Fruit fly (Drosophila melanogaster): ENCODE measurements around the gene CG33160.

dm6 chr3L:3194059-3194458, 12.1 kb downstream of the CG33160 start:
- TF ChIP-seq Crg-1 (GFP tag; optimal IDR thresholded peaks at IDR 0.05) (peak; percentile 40), Hr96 (GFP tag; optimal IDR thresholded peaks at IDR 0.05) (peak; percentile 35), CG33017 (tag; optimal IDR thresholded peaks at IDR 0.05) (peak; percentile 95), cic (GFP tag; optimal IDR thresholded peaks at IDR 0.05) (peak; percentile 48), cnc (optimal IDR thresholded peaks at IDR 0.05) (no peak), CG14711 (tag; optimal IDR thresholded peaks at IDR 0.05) (peak; percentile 94), CG5204 (GFP tag; optimal IDR thresholded peaks at IDR 0.05) (peak; percentile 46)

Measured in whole organism, adult.